Worm (Caenorhabditis elegans) whole organism, mixed stage, embryonic: Measurements from ENCODE around the gene srd-51.

Experiments used
- elt-1 ChIP-seq: sonication (generic microtip); optimal IDR thresholded peaks from 2 replicates; lab custom pipeline; 2017; ENCODE audit warnings: missing genetic modification characterization, mild to moderate bottlenecking, missing compliant biosample characterization, antibody characterized with exemption, moderate library complexity, borderline replicate concordance; ENCODE audit not compliant: insufficient read depth
- lin-13 ChIP-seq: fragments of 150-350 bp; optimal IDR thresholded peaks from 2 replicates; lab custom pipeline; 2014; ENCODE audit warnings: missing biosample characterization, missing genetic modification characterization
- sem-2 ChIP-seq: fragments of 200-800 bp; sonication (Bioruptor generic); optimal IDR thresholded peaks from 2 replicates; lab custom pipeline; 2018; ENCODE audit warnings: mild to moderate bottlenecking, missing genetic modification characterization, missing compliant biosample characterization

DNA sequence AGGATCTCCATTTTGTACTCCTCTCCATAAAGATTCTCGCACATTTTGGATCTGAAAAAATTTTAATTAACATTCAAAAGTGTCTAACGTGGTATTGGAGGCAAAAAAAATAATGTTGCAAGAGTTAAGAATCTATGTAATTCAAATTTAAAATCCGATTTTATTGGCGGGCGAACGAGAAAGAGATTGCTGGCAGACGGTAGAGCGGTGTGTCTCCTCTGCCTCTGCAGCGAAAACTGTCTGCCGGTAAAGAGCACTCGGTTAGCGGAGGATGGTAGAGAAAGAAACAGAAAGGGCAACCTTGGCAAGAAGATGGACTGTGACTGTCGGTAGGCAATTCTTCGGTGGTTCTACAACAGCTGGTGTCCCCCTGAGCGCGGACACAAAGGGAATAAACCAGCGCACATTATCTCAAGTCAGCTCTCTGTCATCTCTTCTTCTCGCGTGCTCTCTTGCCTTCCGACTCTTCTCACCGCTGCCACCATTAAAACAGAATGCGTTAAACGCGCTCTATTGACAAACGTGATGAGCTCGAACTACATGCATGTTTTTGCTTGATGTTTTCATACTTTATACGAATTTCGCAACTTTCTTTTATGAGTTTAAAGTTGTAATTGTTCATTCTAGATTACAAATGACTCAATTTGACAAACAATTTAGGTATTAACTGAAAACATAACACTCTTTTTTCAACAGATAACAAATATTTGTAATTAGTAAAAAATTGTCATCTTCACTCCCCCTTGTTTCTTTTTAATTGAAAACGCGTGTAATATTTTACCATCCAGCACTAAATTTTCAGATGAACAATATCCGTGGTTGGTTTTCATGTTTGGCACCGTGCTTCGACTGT, 34.4 kb upstream of the srd-51 start, which contains the start of the genes cdk-4 and F18H3.1:
- TF ChIP-seq elt-1 (tag; lab: Kevin White, UChicago) (no peak), sem-2 (GFP tag; lab: Kevin White, UChicago) (no peak), lin-13 (tag; lab: Kevin White, UChicago) (peak; percentile 1)
